Worm (Caenorhabditis elegans) whole organism, L1 larva: ENCODE measurements around the gene tin-10.

Experiments used
- ama-1 ChIP-seq: fragments of 150-350 bp; optimal IDR thresholded peaks from 2 replicates; lab custom pipeline; 2014
- ceh-82 ChIP-seq, 3 experiments: fragments of 150-350 bp in 1 of 3; sonication (generic microtip) in 2 of 3; optimal IDR thresholded peaks; 2 replicates each; lab custom pipeline; 2014 to 2017; ENCODE audit warnings: missing biosample characterization in 3 of 3, missing genetic modification characterization in 3 of 3
- ces-1 ChIP-seq: fragments of 150-350 bp; optimal IDR thresholded peaks from 2 replicates; lab custom pipeline; 2014; ENCODE audit warnings: missing biosample characterization, missing genetic modification reagents, missing genetic modification characterization
- efl-3 ChIP-seq: fragments of 200-800 bp; sonication (Bioruptor generic); optimal IDR thresholded peaks from 2 replicates; lab custom pipeline; 2018; ENCODE audit warnings: mild to moderate bottlenecking, missing genetic modification characterization, missing compliant biosample characterization
- egl-27 ChIP-seq, 2 experiments: fragments of 150-350 bp in 1 of 2; sonication (generic microtip); optimal IDR thresholded peaks; 3 replicates each; lab custom pipeline; 2017 to 2018; ENCODE audit warnings: missing biosample characterization in 2 of 2, missing genetic modification characterization in 2 of 2, missing genetic modification reagents in 2 of 2
- hlh-17 ChIP-seq: fragments of 200-800 bp; sonication (Bioruptor generic); optimal IDR thresholded peaks from 2 replicates; lab custom pipeline; 2018; ENCODE audit warnings: missing genetic modification characterization, mild to moderate bottlenecking, missing compliant biosample characterization, moderate library complexity, borderline replicate concordance
- nhr-11 ChIP-seq: fragments of 150-350 bp; optimal IDR thresholded peaks from 2 replicates; lab custom pipeline; 2014; ENCODE audit warnings: missing biosample characterization, missing genetic modification characterization
- nhr-237 ChIP-seq: fragments of 150-350 bp; optimal IDR thresholded peaks from 2 replicates; lab custom pipeline; 2014; ENCODE audit warnings: missing biosample characterization, missing genetic modification characterization
- pqm-1 ChIP-seq: sonication (generic microtip); optimal IDR thresholded peaks from 3 replicates; lab custom pipeline; 2017; ENCODE audit warnings: missing biosample characterization, missing genetic modification characterization
- snpc-4 ChIP-seq: fragments of 150-350 bp; optimal IDR thresholded peaks from 2 replicates; lab custom pipeline; 2014; ENCODE audit warnings: missing biosample characterization, missing genetic modification characterization
- sptf-1 ChIP-seq: fragments of 150-350 bp; optimal IDR thresholded peaks from 2 replicates; lab custom pipeline; 2014; ENCODE audit warnings: missing biosample characterization, missing genetic modification characterization
- tbx-2 ChIP-seq: sonication (generic microtip); optimal IDR thresholded peaks from 2 replicates; lab custom pipeline; 2016; ENCODE audit warnings: missing genetic modification characterization, missing compliant biosample characterization
- unc-62 ChIP-seq: fragments of 150-350 bp; optimal IDR thresholded peaks from 2 replicates; lab custom pipeline; 2014; ENCODE audit warnings: missing biosample characterization, missing genetic modification reagents, missing genetic modification characterization
- ztf-11 ChIP-seq, 2 experiments: sonication (generic microtip); optimal IDR thresholded peaks; 2 replicates each; lab custom pipeline; 2016 to 2017; ENCODE audit warnings: missing genetic modification characterization in 2 of 2, missing biosample characterization in 1 of 2, missing compliant biosample characterization in 1 of 2

ce11 chrIII:11478468-11479363 is 23.9 kb downstream of the tin-10 start:
- TF ChIP-seq ama-1 (lab: Kevin White, UChicago) (no peak), pqm-1 (tag; lab: Kevin White, UChicago) (no peak), nhr-11 (tag; lab: Kevin White, UChicago) (no peak), ceh-82 (tag; optimal IDR thresholded peaks at IDR 0.05; lab: Kevin White, UChicago) (no peak), ztf-11 (tag; optimal IDR thresholded peaks at IDR 0.05; lab: Kevin White, UChicago) (no peak), ces-1 (GFP tag; lab: Kevin White, UChicago) (no peak), efl-3 (no peak), hlh-17 (GFP tag; lab: Kevin White, UChicago) (no peak), nhr-237 (tag; lab: Kevin White, UChicago) (no peak), snpc-4 (tag; lab: Kevin White, UChicago) (no peak), sptf-1 (tag; lab: Kevin White, UChicago) (no peak), tbx-2 (tag; lab: Kevin White, UChicago) (no peak), unc-62 (GFP tag; lab: Kevin White, UChicago) (no peak), egl-27 (tag; optimal IDR thresholded peaks at IDR 0.05; lab: Kevin White, UChicago) (no peak)
